Worm (Caenorhabditis elegans) whole organism, young adult: ENCODE results near the gene nspe-6.

Experiments
- B0035.1 ChIP-seq: sonication (generic microtip); optimal IDR thresholded peaks from 2 replicates; lab custom pipeline; 2016; ENCODE audit warnings: missing genetic modification characterization, mild to moderate bottlenecking, missing compliant biosample characterization, missing genotype, missing genetic modification reagents
- B0261.1 ChIP-seq: sonication (generic microtip); optimal IDR thresholded peaks from 2 replicates; lab custom pipeline; 2016; ENCODE audit warnings: mild to moderate bottlenecking, missing genetic modification characterization, moderate library complexity, missing compliant biosample characterization
- C17E4.6 ChIP-seq: fragments of 200-800 bp; sonication (Bioruptor generic); IDR thresholded peaks from 2 replicates; pipeline ENCODE4 v1.3.6; 2022; ENCODE audit warnings: missing genetic modification reagents, missing genetic modification characterization, missing compliant biosample characterization
- F37B4.10 ChIP-seq: fragments of 200-800 bp; sonication (Bioruptor generic); IDR thresholded peaks from 2 replicates; pipeline ENCODE4 v1.3.6; 2022; ENCODE audit warnings: missing genetic modification characterization, missing compliant biosample characterization
- F39B2.1 ChIP-seq: fragments of 200-800 bp; sonication (Bioruptor generic); IDR thresholded peaks from 2 replicates; pipeline ENCODE4 v1.3.6; 2022; ENCODE audit warnings: missing genetic modification reagents, missing genetic modification characterization, missing compliant biosample characterization
- F57A8.1 ChIP-seq: fragments of 200-800 bp; sonication (Bioruptor generic); optimal IDR thresholded peaks from 2 replicates; lab custom pipeline; 2018; ENCODE audit warnings: mild to moderate bottlenecking, missing genetic modification characterization, moderate library complexity, missing compliant biosample characterization
- F57C9.4 ChIP-seq: sonication (generic microtip); optimal IDR thresholded peaks from 2 replicates; lab custom pipeline; 2017; ENCODE audit warnings: mild to moderate bottlenecking, missing genetic modification characterization, missing compliant biosample characterization
- K12H6.12 ChIP-seq: fragments of 200-800 bp; sonication (Bioruptor generic); optimal IDR thresholded peaks from 2 replicates; lab custom pipeline; 2018; ENCODE audit warnings: mild to moderate bottlenecking, missing genetic modification characterization, missing compliant biosample characterization
- Y79H2A.3 ChIP-seq: fragments of 200-800 bp; sonication (Bioruptor generic); conservative IDR thresholded peaks from 2 replicates; pipeline ENCODE4 v1.3.6; 2022; ENCODE audit warnings: missing genetic modification reagents, missing genetic modification characterization, missing compliant biosample characterization
- ZK185.1 ChIP-seq: sonication (generic microtip); optimal IDR thresholded peaks from 2 replicates; lab custom pipeline; 2016; ENCODE audit warnings: mild to moderate bottlenecking, missing genetic modification characterization, missing compliant biosample characterization; ENCODE audit not compliant: poor library complexity, severe bottlenecking
- athp-1 ChIP-seq: sonication (generic microtip); optimal IDR thresholded peaks from 2 replicates; lab custom pipeline; 2017; ENCODE audit warnings: mild to moderate bottlenecking, missing genetic modification characterization, missing compliant biosample characterization
- attf-5 ChIP-seq: fragments of 200-800 bp; sonication (Bioruptor generic); optimal IDR thresholded peaks from 2 replicates; lab custom pipeline; 2018; ENCODE audit warnings: mild to moderate bottlenecking, missing genetic modification characterization, missing compliant biosample characterization
- bed-1 ChIP-seq: fragments of 200-800 bp; sonication (Bioruptor generic); IDR thresholded peaks from 2 replicates; pipeline ENCODE4 v1.3.6; 2022; ENCODE audit warnings: missing genetic modification reagents, missing genetic modification characterization, missing compliant biosample characterization
- bed-2 ChIP-seq: fragments of 200-800 bp; sonication (Bioruptor generic); IDR thresholded peaks from 2 replicates; pipeline ENCODE4 v1.3.6; 2022; ENCODE audit warnings: missing genetic modification reagents, missing genetic modification characterization, missing compliant biosample characterization
- cebp-1 ChIP-seq, 2 experiments: fragments of 200-800 bp in 1 of 2; sonication (Bioruptor generic) in 1 of 2; sonication (generic microtip) in 1 of 2; IDR thresholded peaks in 1 of 2; optimal IDR thresholded peaks in 1 of 2; 2 replicates each; pipeline versions ENCODE4 v1.3.6 to Lab custom; 2017 to 2022; ENCODE audit warnings: missing compliant biosample characterization in 2 of 2, missing genetic modification characterization in 2 of 2, mild to moderate bottlenecking in 1 of 2, missing genetic modification reagents in 1 of 2, moderate library complexity in 1 of 2
- cebp-2 ChIP-seq: fragments of 200-800 bp; sonication (Bioruptor generic); IDR thresholded peaks from 2 replicates; pipeline ENCODE4 v1.3.6; 2022; ENCODE audit warnings: missing genetic modification characterization, missing compliant biosample characterization
- ceh-27 ChIP-seq: fragments of 200-800 bp; sonication (Bioruptor generic); optimal IDR thresholded peaks from 2 replicates; lab custom pipeline; 2018; ENCODE audit warnings: mild to moderate bottlenecking, missing genetic modification characterization, moderate library complexity, missing compliant biosample characterization
- ceh-91 ChIP-seq: fragments of 200-800 bp; sonication (Bioruptor generic); IDR thresholded peaks from 2 replicates; pipeline ENCODE4 v1.3.6; 2022; ENCODE audit warnings: missing genetic modification reagents, missing genetic modification characterization, missing compliant biosample characterization
- ets-4 ChIP-seq: fragments of 200-800 bp; sonication (Bioruptor generic); optimal IDR thresholded peaks from 2 replicates; lab custom pipeline; 2018; ENCODE audit warnings: mild to moderate bottlenecking, missing genetic modification characterization, missing compliant biosample characterization
- fkh-3 ChIP-seq: sonication (generic microtip); optimal IDR thresholded peaks from 2 replicates; lab custom pipeline; 2016; ENCODE audit warnings: mild to moderate bottlenecking, missing genetic modification characterization, missing compliant biosample characterization
- him-1 ChIP-seq: sonication (generic microtip); optimal IDR thresholded peaks from 2 replicates; lab custom pipeline; 2016; ENCODE audit warnings: missing genotype, missing genetic modification reagents, missing genetic modification characterization, missing compliant biosample characterization
- hmg-1.2 ChIP-seq: fragments of 200-800 bp; sonication (Bioruptor generic); IDR thresholded peaks from 2 replicates; pipeline ENCODE4 v1.3.6; 2022; ENCODE audit warnings: missing genetic modification reagents, missing genetic modification characterization, missing compliant biosample characterization
- lag-1 ChIP-seq: fragments of 200-800 bp; sonication (Bioruptor generic); IDR thresholded peaks from 2 replicates; pipeline ENCODE4 v1.3.6; 2022; ENCODE audit warnings: missing genetic modification reagents, missing genetic modification characterization, missing compliant biosample characterization
- lin-35 ChIP-seq, 3 experiments: fragments of 150-350 bp in 2 of 3; sonication (generic microtip) in 1 of 3; optimal IDR thresholded peaks; 2 replicates each; lab custom pipeline; 2014 to 2018; ENCODE audit warnings: missing biosample characterization in 3 of 3, missing genetic modification characterization in 3 of 3, missing genetic modification reagents in 3 of 3
- lin-54 ChIP-seq: fragments of 200-800 bp; sonication (Bioruptor generic); optimal IDR thresholded peaks from 2 replicates; lab custom pipeline; 2018; ENCODE audit warnings: mild to moderate bottlenecking, missing genetic modification characterization, missing compliant biosample characterization
- mcd-1 ChIP-seq: fragments of 200-800 bp; sonication (Bioruptor generic); IDR thresholded peaks from 2 replicates; pipeline ENCODE4 v1.3.6; 2022; ENCODE audit warnings: missing genetic modification reagents, missing genetic modification characterization, missing compliant biosample characterization
- nfya-2 ChIP-seq: fragments of 200-800 bp; sonication (Bioruptor generic); IDR thresholded peaks from 2 replicates; pipeline ENCODE4 v1.3.6; 2022; ENCODE audit warnings: missing genetic modification reagents, missing genetic modification characterization, missing compliant biosample characterization
- nhr-179 ChIP-seq: sonication (generic microtip); optimal IDR thresholded peaks from 2 replicates; lab custom pipeline; 2016; ENCODE audit warnings: mild to moderate bottlenecking, missing genetic modification characterization, missing compliant biosample characterization
- sdz-38 ChIP-seq: sonication (generic microtip); optimal IDR thresholded peaks from 2 replicates; lab custom pipeline; 2016; ENCODE audit warnings: missing genotype, missing genetic modification characterization, missing compliant biosample characterization
- snpc-1.3 ChIP-seq: sonication (generic microtip); optimal IDR thresholded peaks from 2 replicates; lab custom pipeline; 2017; ENCODE audit warnings: missing genetic modification characterization, mild to moderate bottlenecking, missing compliant biosample characterization, antibody characterized with exemption, moderate library complexity, missing genotype, missing genetic modification reagents; ENCODE audit not compliant: insufficient read depth
- somi-1 ChIP-seq: fragments of 200-800 bp; sonication (Bioruptor generic); optimal IDR thresholded peaks from 2 replicates; lab custom pipeline; 2018; ENCODE audit warnings: mild to moderate bottlenecking, missing genetic modification characterization, missing compliant biosample characterization
- sptf-2 ChIP-seq: fragments of 200-800 bp; sonication (Bioruptor generic); optimal IDR thresholded peaks from 2 replicates; lab custom pipeline; 2018; ENCODE audit warnings: mild to moderate bottlenecking, missing genetic modification characterization, missing compliant biosample characterization
- tbx-9 ChIP-seq: sonication (generic microtip); optimal IDR thresholded peaks from 2 replicates; lab custom pipeline; 2016; ENCODE audit warnings: borderline replicate concordance, missing genetic modification characterization, inconsistent platforms, missing compliant biosample characterization
- xnd-1 ChIP-seq: sonication (generic microtip); optimal IDR thresholded peaks from 2 replicates; lab custom pipeline; 2016; ENCODE audit warnings: missing genotype, missing genetic modification reagents, missing genetic modification characterization, missing compliant biosample characterization
- zfh-2 ChIP-seq: fragments of 200-800 bp; sonication (Bioruptor generic); conservative IDR thresholded peaks from 2 replicates; pipeline ENCODE4 v1.3.6; 2022; ENCODE audit warnings: missing genetic modification reagents, missing genetic modification characterization, missing compliant biosample characterization
- zim-3 ChIP-seq: sonication (generic microtip); optimal IDR thresholded peaks from 2 replicates; lab custom pipeline; 2017; ENCODE audit warnings: mild to moderate bottlenecking, missing genetic modification characterization, moderate library complexity, missing compliant biosample characterization
- ztf-26 ChIP-seq: sonication (generic microtip); optimal IDR thresholded peaks from 2 replicates; lab custom pipeline; 2017; ENCODE audit warnings: missing genetic modification characterization, missing compliant biosample characterization
- ztf-3 ChIP-seq: fragments of 200-800 bp; sonication (Bioruptor generic); optimal IDR thresholded peaks from 2 replicates; lab custom pipeline; 2018; ENCODE audit warnings: mild to moderate bottlenecking, missing genetic modification characterization, missing compliant biosample characterization

nspe-6 gene

ce11 chrII:12616081-12616480, at the start of gene nspe-6:
Gene nspe-6, minus strand, starts transcription at chrII:12616181.
- no peak for TF ChIP-seq cebp-1 (GFP tag; IDR thresholded peaks at IDR 0.05; lab: Robert Waterston, UW)
- no peak for TF ChIP-seq cebp-1 (tag; optimal IDR thresholded peaks at IDR 0.05; lab: Kevin White, UChicago)
- TF ChIP-seq ceh-91: no peak
- TF ChIP-seq C17E4.6: no peak
- no peak for TF ChIP-seq F39B2.1 (GFP tag; lab: Robert Waterston, UW)
- TF ChIP-seq fkh-3 (tag; lab: Kevin White, UChicago): no peak
- TF ChIP-seq F57C9.4 (tag; lab: Kevin White, UChicago): no peak
- no peak for TF ChIP-seq nhr-179 (tag; lab: Kevin White, UChicago)
- no peak for TF ChIP-seq bed-1 (GFP tag; lab: Robert Waterston, UW)
- TF ChIP-seq bed-2 (GFP tag; lab: Robert Waterston, UW): no peak
- TF ChIP-seq sptf-2 (GFP tag; lab: Kevin White, UChicago): no peak
- TF ChIP-seq ets-4 (GFP tag; lab: Kevin White, UChicago): no peak
- no peak for TF ChIP-seq somi-1
- TF ChIP-seq lin-54 (GFP tag; lab: Kevin White, UChicago): no peak
- TF ChIP-seq F37B4.10 (GFP tag; lab: Robert Waterston, UW): no peak
- TF ChIP-seq, all 124 proteins: peak for 0

ce11 chrII:12665019-12665418, 49.0 kb upstream of the nspe-6 start:
- TF ChIP-seq ceh-27 (GFP tag; lab: Kevin White, UChicago): peak; percentile 11
- peak; percentile 34; the same call in 1 of the 2 replicates for TF ChIP-seq zfh-2 (GFP tag; lab: Robert Waterston, UW)
- TF ChIP-seq attf-5 (GFP tag; lab: Kevin White, UChicago): no peak
- no peak for TF ChIP-seq ztf-26 (tag; lab: Kevin White, UChicago)
- no peak for TF ChIP-seq bed-1 (GFP tag; lab: Robert Waterston, UW)
- no peak for TF ChIP-seq athp-1 (tag; lab: Kevin White, UChicago)
- peak; percentile 44; the same call in 1 of the 2 replicates for TF ChIP-seq hmg-1.2 (GFP tag; lab: Robert Waterston, UW)
- TF ChIP-seq fkh-3 (tag; lab: Kevin White, UChicago): no peak

ce11 chrII:12661930-12662329, 45.9 kb upstream of the nspe-6 start:
- TF ChIP-seq lag-1 (GFP tag; lab: Robert Waterston, UW): no peak
- TF ChIP-seq zfh-2 (GFP tag; lab: Robert Waterston, UW): no peak
- no peak for TF ChIP-seq somi-1
- no peak for TF ChIP-seq zim-3 (tag; lab: Kevin White, UChicago)
- peak; percentile 15 for TF ChIP-seq ceh-27 (GFP tag; lab: Kevin White, UChicago)

ce11 chrII:12659676-12660371, 43.8 kb upstream of the nspe-6 start:
- TF ChIP-seq lin-35 (GFP tag; optimal IDR thresholded peaks at IDR 0.05; lab: Kevin White, UChicago) (peak in 1 of 3 experiments; percentile 45), F37B4.10 (GFP tag; lab: Robert Waterston, UW) (0 out of 2 replicates have a peak, but pooled peaks have one; percentile 69), K12H6.12 (tag; lab: Kevin White, UChicago) (peak; percentile 30), him-1 (tag; lab: Kevin White, UChicago) (no peak), cebp-1 (GFP tag; IDR thresholded peaks at IDR 0.05; lab: Robert Waterston, UW) (no peak), cebp-1 (tag; optimal IDR thresholded peaks at IDR 0.05; lab: Kevin White, UChicago) (peak; percentile 14), hmg-1.2 (GFP tag; lab: Robert Waterston, UW) (peak; percentile 57), B0261.1 (tag; lab: Kevin White, UChicago) (no peak), zfh-2 (GFP tag; lab: Robert Waterston, UW) (0 out of 2 replicates have a peak, but pooled peaks have one; percentile 20)

- no peak for TF ChIP-seq him-1 (tag; lab: Kevin White, UChicago)
- no peak for TF ChIP-seq B0261.1 (tag; lab: Kevin White, UChicago)
- TF ChIP-seq xnd-1: no peak
- no peak for TF ChIP-seq sdz-38 (tag; lab: Kevin White, UChicago)
- no peak for TF ChIP-seq snpc-1.3 (tag; lab: Kevin White, UChicago)
- TF ChIP-seq cebp-2 (GFP tag; lab: Robert Waterston, UW): no peak
- TF ChIP-seq tbx-9: no peak
- no peak for TF ChIP-seq F57A8.1 (GFP tag; lab: Kevin White, UChicago)
- TF ChIP-seq ceh-27 (GFP tag; lab: Kevin White, UChicago): no peak
- no peak for TF ChIP-seq B0035.1
- no peak for TF ChIP-seq ZK185.1
- no peak for TF ChIP-seq ztf-3 (GFP tag; lab: Kevin White, UChicago)
- TF ChIP-seq Y79H2A.3 (GFP tag; lab: Robert Waterston, UW): no peak
- no peak for TF ChIP-seq mcd-1 (GFP tag; lab: Robert Waterston, UW)
- no peak for TF ChIP-seq sptf-2 (GFP tag; lab: Kevin White, UChicago)
- TF ChIP-seq nfya-2: no peak
- TF ChIP-seq, all 124 proteins: peak for 0
These were observed 42.4 kb upstream of the nspe-6 start for ce11 chrII:12658409-12658808.
